Fruit fly (Drosophila melanogaster): ENCODE data around the gene Pka-C3.

Pka-C3 gene

DNA sequence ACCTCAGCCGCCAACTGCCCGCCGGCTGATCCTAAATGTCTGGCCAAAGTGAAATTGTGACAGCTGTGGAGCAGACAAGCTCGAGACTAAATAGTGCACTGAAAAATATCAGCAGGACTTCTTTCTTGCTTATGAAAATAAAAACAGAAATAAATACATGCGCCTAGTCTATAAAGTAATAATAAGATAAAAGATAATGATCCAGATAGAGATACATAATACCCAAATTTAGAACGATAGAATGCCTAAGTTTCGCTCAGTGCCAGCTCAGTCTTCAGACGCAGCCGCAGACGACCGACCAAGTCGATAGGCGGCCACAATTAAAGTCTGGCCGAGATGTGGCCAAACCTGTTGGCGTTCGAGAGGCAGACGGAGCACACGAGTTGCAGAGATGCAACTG is 13.8 kb downstream of the Pka-C3 start (continued):
- peak; percentile 91 for TF ChIP-seq Hr39 (GFP tag; optimal IDR thresholded peaks at IDR 0.05)
- TF ChIP-seq Ets21C (GFP tag; optimal IDR thresholded peaks at IDR 0.05): peak; percentile 77
- TF ChIP-seq cyc (GFP tag; optimal IDR thresholded peaks at IDR 0.05): peak; percentile 92
- peak; percentile 82 for TF ChIP-seq fd59A (GFP tag; optimal IDR thresholded peaks at IDR 0.05)
- peak; percentile 92 for TF ChIP-seq CG6792 (GFP tag; optimal IDR thresholded peaks at IDR 0.05)
- peak; percentile 31 for TF ChIP-seq Hr38 (GFP tag; optimal IDR thresholded peaks at IDR 0.05)
- peak; percentile 75 for TF ChIP-seq vri (GFP tag; optimal IDR thresholded peaks at IDR 0.05)
- TF ChIP-seq Eip78C (GFP tag): peak; percentile 98
- TF ChIP-seq CG3032 (tag; optimal IDR thresholded peaks at IDR 0.05): peak; percentile 87
- peak; percentile 81 for TF ChIP-seq dsx (GFP tag; optimal IDR thresholded peaks at IDR 0.05; ENCODE audit: poor library complexity, severe bottlenecking)
- peak; percentile 95 for TF ChIP-seq OdsH (GFP tag; optimal IDR thresholded peaks at IDR 0.05)
- peak; percentile 94 for TF ChIP-seq pdm3 (GFP tag; optimal IDR thresholded peaks at IDR 0.05)
- peak; percentile 76 for TF ChIP-seq CG8319 (GFP tag; optimal IDR thresholded peaks at IDR 0.05)
- peak; percentile 94 for TF ChIP-seq acj6 (GFP tag; optimal IDR thresholded peaks at IDR 0.05)
- peak; percentile 69 for TF ChIP-seq CG6808 (GFP tag; optimal IDR thresholded peaks at IDR 0.05)
- TF ChIP-seq Eip93F (GFP tag; optimal IDR thresholded peaks at IDR 0.05): peak; percentile 57
- TF ChIP-seq achi (GFP tag; optimal IDR thresholded peaks at IDR 0.05): peak; percentile 95
- peak; percentile 79 for TF ChIP-seq CG9139 (GFP tag; optimal IDR thresholded peaks at IDR 0.05)
- peak; percentile 91 for TF ChIP-seq Sox102F (GFP tag; optimal IDR thresholded peaks at IDR 0.05)
- TF ChIP-seq svp (GFP tag): peak; percentile 97
- peak; percentile 87 for TF ChIP-seq CG6276 (GFP tag; optimal IDR thresholded peaks at IDR 0.05)
- TF ChIP-seq Sox14 (GFP tag; optimal IDR thresholded peaks at IDR 0.05): peak; percentile 93
- TF ChIP-seq CG7368 (GFP tag; optimal IDR thresholded peaks at IDR 0.05): peak; percentile 85
- peak; percentile 92 for TF ChIP-seq topi (GFP tag; optimal IDR thresholded peaks at IDR 0.05)
- TF ChIP-seq Sox15 (GFP tag; optimal IDR thresholded peaks at IDR 0.05): peak; percentile 88
- TF ChIP-seq dac (GFP tag; optimal IDR thresholded peaks at IDR 0.05): peak; percentile 87
- TF ChIP-seq Eip75B (GFP tag; optimal IDR thresholded peaks at IDR 0.05): peak; percentile 85
- TF ChIP-seq CG1621 (tag; optimal IDR thresholded peaks at IDR 0.05): peak; percentile 74
- TF ChIP-seq eg (GFP tag; IDR thresholded peaks at IDR 0.05): peak; percentile 97
- TF ChIP-seq CG31627 (GFP tag; optimal IDR thresholded peaks at IDR 0.05): peak; percentile 90
- TF ChIP-seq lz (GFP tag; optimal IDR thresholded peaks at IDR 0.05): peak; percentile 87
- peak; percentile 88 for TF ChIP-seq CG10631 (GFP tag; optimal IDR thresholded peaks at IDR 0.05)
- TF ChIP-seq Gug (GFP tag; IDR thresholded peaks at IDR 0.05): peak; percentile 93
- TF ChIP-seq esn (GFP tag; optimal IDR thresholded peaks at IDR 0.05): peak; percentile 93
- no peak for TF ChIP-seq fkh (GFP tag; optimal IDR thresholded peaks at IDR 0.05)
- TF ChIP-seq CG32006 (GFP tag; optimal IDR thresholded peaks at IDR 0.05): peak; percentile 97
- peak; percentile 86 for TF ChIP-seq CG11762 (GFP tag; optimal IDR thresholded peaks at IDR 0.05; ENCODE audit: insufficient read depth)

DNA sequence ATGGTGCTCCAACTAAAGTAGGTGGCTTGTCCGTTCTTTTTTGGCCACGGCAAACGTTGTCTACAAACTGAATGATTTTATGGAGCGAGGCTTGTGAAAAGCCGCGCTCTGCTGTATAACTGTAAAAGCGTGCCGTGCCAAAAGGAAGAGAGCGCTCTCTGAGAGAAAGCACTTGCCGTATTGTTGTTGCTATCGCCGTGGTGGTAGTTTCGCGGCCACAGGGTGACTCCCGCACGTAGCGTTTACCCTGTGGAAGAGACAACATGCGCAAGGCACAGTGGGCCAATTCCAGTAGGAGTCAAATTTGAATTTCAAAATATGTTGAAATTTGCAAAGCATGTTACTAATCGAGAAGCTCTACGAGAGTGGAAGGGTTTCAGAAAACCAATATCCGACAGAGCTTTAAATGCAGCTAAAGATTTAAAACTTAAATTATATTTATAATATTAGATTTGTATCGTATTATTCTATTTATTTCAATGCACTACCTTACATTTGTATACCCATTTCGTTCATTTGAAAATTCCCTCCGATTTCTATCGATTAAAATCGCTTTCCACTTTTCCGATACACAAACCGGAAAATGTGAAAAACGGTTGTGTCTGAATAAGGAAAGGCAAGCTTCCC is 29.7 kb downstream of the Pka-C3 start, which contains the start of gene sff:
Gene sff (minus strand): TSS at position 51 of the 627 bp plus-strand sequence.
- TF ChIP-seq Sox15 (GFP tag; optimal IDR thresholded peaks at IDR 0.05): no peak
- peak; percentile 25 for TF ChIP-seq Smox (GFP tag; optimal IDR thresholded peaks at IDR 0.05)
- TF ChIP-seq Blimp-1 (GFP tag; optimal IDR thresholded peaks at IDR 0.05): no peak
- no peak for TF ChIP-seq Eip93F (GFP tag; optimal IDR thresholded peaks at IDR 0.05)
- TF ChIP-seq pdm3 (GFP tag; optimal IDR thresholded peaks at IDR 0.05): peak; percentile 37
- TF ChIP-seq CG6808 (GFP tag; optimal IDR thresholded peaks at IDR 0.05): peak; percentile 25
- peak; percentile 30 for TF ChIP-seq Met (GFP tag; optimal IDR thresholded peaks at IDR 0.05)
- peak; percentile 10 for TF ChIP-seq dsx (GFP tag; optimal IDR thresholded peaks at IDR 0.05; ENCODE audit: poor library complexity, severe bottlenecking)
- TF ChIP-seq Eip75B (GFP tag; optimal IDR thresholded peaks at IDR 0.05): no peak
- peak; percentile 11 for TF ChIP-seq Hr39 (GFP tag; optimal IDR thresholded peaks at IDR 0.05)
- TF ChIP-seq CG15336 (GFP tag; IDR thresholded peaks at IDR 0.05): peak; percentile 80
- TF ChIP-seq Ets21C (GFP tag; optimal IDR thresholded peaks at IDR 0.05): no peak
- no peak for TF ChIP-seq Sox102F (GFP tag; optimal IDR thresholded peaks at IDR 0.05)
- no peak for TF ChIP-seq CG6854 (GFP tag; optimal IDR thresholded peaks at IDR 0.05)
- peak; percentile 75 for TF ChIP-seq CG8119 (GFP tag; IDR thresholded peaks at IDR 0.05)
- peak; percentile 14 to 47 for TF ChIP-seq ss (GFP tag; optimal IDR thresholded peaks at IDR 0.05)
- TF ChIP-seq eg (GFP tag; IDR thresholded peaks at IDR 0.05): peak; percentile 80
- TF ChIP-seq CG32006 (GFP tag; optimal IDR thresholded peaks at IDR 0.05): peak; percentile 80
- TF ChIP-seq Gug (GFP tag; IDR thresholded peaks at IDR 0.05): peak; percentile 62
- peak; percentile 78 for TF ChIP-seq Hr4 (GFP tag; optimal IDR thresholded peaks at IDR 0.05)
- peak; percentile 86 for TF ChIP-seq Eip78C (GFP tag)
- peak; percentile 55 for TF ChIP-seq CG11294 (GFP tag; IDR thresholded peaks at IDR 0.05)
- peak; percentile 60 for TF ChIP-seq dac (GFP tag; optimal IDR thresholded peaks at IDR 0.05)
- TF ChIP-seq CG1621 (tag; optimal IDR thresholded peaks at IDR 0.05): peak; percentile 23
- peak; percentile 35 for TF ChIP-seq Lpt (GFP tag; optimal IDR thresholded peaks at IDR 0.05)
- peak; percentile 52 for TF ChIP-seq Ets96B (tag; optimal IDR thresholded peaks at IDR 0.05)
- peak; percentile 58 for TF ChIP-seq CG34406 (GFP tag; optimal IDR thresholded peaks at IDR 0.05)

All from whole organism, prepupa.